Worm (Caenorhabditis elegans): ENCODE measurements around the gene pad-2.

DNA sequence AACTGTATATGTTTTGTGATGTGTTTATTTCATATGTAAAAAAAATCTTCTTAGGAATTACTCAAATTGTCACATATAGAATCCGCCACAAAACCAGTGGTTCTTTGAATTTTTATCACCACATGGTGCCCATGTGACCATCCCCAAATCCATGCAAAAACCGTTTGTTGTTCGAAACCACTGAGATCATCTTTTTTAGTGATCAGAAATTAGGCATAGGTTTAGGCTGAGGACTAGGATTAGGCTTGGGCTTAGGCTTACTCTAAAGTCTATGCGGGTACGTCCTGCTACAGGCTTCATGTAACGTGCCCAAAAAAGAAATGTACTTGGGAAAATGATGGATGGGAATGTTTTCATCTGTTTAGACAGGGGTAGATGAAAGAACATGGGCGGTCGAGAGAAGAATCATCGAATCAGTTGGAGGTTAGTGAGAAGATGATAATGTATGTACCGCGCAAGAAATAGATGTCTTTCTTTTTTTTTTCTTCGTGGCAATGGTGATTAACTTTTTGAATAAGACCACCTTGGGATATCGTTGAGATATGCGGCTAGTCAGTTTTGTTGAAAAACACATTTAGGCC lies 42.5 kb upstream of the pad-2 start:
- TF ChIP-seq lin-15B (tag; optimal IDR thresholded peaks at IDR 0.05) (no peak), pag-3 (tag; optimal IDR thresholded peaks at IDR 0.05; ENCODE audit: borderline replicate concordance, insufficient read depth) (no peak), swsn-7 (tag; optimal IDR thresholded peaks at IDR 0.05) (no peak)

All from whole organism, L1 larva.